Fruit fly (Drosophila melanogaster) whole organism: ENCODE data around the gene PhKgamma.

Experiments
- CG8478 ChIP-seq: fragments of >200 bp; optimal IDR thresholded peaks from 2 replicates; lab custom pipeline; 2018; ENCODE audit warnings: inconsistent platforms
- Dll ChIP-seq: fragments of >200 bp; optimal IDR thresholded peaks from 2 replicates; lab custom pipeline; 2017
- EcR ChIP-seq, 2 experiments: fragments of >200 bp; optimal IDR thresholded peaks; 2 replicates each; lab custom pipeline; 2017; ENCODE audit warnings: missing biosample characterization in 2 of 2, missing genetic modification characterization in 2 of 2, missing genetic modification reagents in 2 of 2
- pan ChIP-seq: fragments of >200 bp; optimal IDR thresholded peaks from 2 replicates; lab custom pipeline; 2017
- psq ChIP-seq: fragments of >200 bp; optimal IDR thresholded peaks from 2 replicates; lab custom pipeline; 2017
- usp ChIP-seq: fragments of >200 bp; optimal IDR thresholded peaks from 2 replicates; lab custom pipeline; 2017; ENCODE audit warnings: missing biosample characterization, missing genetic modification characterization, mixed read lengths

PhKgamma gene

dm6 chrX:11694959-11695882 lies at the start of gene PhKgamma:
PhKgamma (plus strand) TSS chrX:11695137.
- no peak for TF ChIP-seq Dll

dm6 chrX:11651420-11651819 lies 43.5 kb upstream of the PhKgamma start:
- TF ChIP-seq usp (no peak), CG8478 (lab: Kevin White, UChicago) (no peak), Dll (no peak)

- TF ChIP-seq CG8478 (lab: Kevin White, UChicago) (no peak), EcR (GFP tag; optimal IDR thresholded peaks at IDR 0.05; lab: Kevin White, UChicago) (no peak), Dll (no peak), pan (lab: Kevin White, UChicago) (no peak), usp (no peak), psq (no peak)
These were observed 41.9 kb upstream of the PhKgamma start for dm6 chrX:11652991-11653390.

DNA sequence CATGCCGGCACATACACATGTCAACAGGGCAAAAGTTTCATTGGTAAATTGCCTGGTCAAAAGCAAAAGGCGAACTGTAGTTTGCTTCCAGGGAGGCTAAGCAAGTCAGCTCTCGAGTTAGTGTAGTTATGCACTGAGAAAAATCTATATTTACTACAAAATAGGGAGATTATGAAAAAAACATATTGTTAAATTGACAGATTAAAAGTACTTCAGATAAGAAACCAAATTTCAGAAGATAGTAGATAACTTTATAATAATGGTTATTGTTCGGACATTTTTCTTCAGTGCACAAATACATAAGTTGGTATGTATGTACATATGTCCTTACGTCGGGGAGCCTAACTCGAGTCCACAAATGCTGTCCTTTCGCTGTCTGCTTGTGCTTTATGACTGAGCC lies 37.8 kb upstream of the PhKgamma start:
- TF ChIP-seq usp, result no peak
- TF ChIP-seq CG8478 (lab: Kevin White, UChicago), result no peak
- no peak for TF ChIP-seq psq
- TF ChIP-seq Dll, result no peak
- TF ChIP-seq EcR (GFP tag; optimal IDR thresholded peaks at IDR 0.05; lab: Kevin White, UChicago), result no peak
- no peak for TF ChIP-seq pan (lab: Kevin White, UChicago)

dm6 chrX:11658181-11658842 lies 36.6 kb upstream of the PhKgamma start:
- TF ChIP-seq CG8478 (lab: Kevin White, UChicago) (no peak), Dll (no peak)

- TF ChIP-seq psq (no peak), EcR (GFP tag; optimal IDR thresholded peaks at IDR 0.05; lab: Kevin White, UChicago) (no peak), pan (lab: Kevin White, UChicago) (no peak), CG8478 (lab: Kevin White, UChicago) (no peak), Dll (no peak), usp (no peak)
These were observed 35.9 kb upstream of the PhKgamma start for dm6 chrX:11659080-11659479.

dm6 chrX:11659634-11660033 lies 35.3 kb upstream of the PhKgamma start:
- TF ChIP-seq EcR (GFP tag; optimal IDR thresholded peaks at IDR 0.05; lab: Kevin White, UChicago) (no peak), psq (no peak), pan (lab: Kevin White, UChicago) (no peak), usp (no peak), Dll (no peak), CG8478 (lab: Kevin White, UChicago) (no peak)

DNA sequence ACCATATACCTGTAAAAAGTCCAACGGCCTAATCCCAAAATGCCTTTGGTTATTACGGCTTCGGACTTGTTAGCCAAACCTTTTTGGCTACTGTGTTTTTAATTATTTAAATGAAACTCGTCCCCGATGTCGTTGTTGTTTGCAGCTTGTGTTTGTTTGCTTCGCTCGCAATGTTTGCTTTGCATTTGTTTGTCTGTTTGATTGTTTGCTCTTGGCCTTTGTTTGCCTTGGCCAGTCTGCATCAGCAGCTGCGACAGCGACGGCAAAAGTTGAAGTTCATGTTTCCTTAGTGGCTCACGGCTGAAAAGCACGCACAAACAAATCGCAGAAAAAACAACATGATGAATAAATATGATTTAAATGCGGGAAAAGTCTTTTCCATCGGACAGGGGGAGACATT lies 34.5 kb upstream of the PhKgamma start:
- TF ChIP-seq Dll, result no peak
- no peak for TF ChIP-seq usp
- no peak for TF ChIP-seq EcR (GFP tag; optimal IDR thresholded peaks at IDR 0.05; lab: Kevin White, UChicago)
- no peak for TF ChIP-seq pan (lab: Kevin White, UChicago)
- TF ChIP-seq psq, result no peak

DNA sequence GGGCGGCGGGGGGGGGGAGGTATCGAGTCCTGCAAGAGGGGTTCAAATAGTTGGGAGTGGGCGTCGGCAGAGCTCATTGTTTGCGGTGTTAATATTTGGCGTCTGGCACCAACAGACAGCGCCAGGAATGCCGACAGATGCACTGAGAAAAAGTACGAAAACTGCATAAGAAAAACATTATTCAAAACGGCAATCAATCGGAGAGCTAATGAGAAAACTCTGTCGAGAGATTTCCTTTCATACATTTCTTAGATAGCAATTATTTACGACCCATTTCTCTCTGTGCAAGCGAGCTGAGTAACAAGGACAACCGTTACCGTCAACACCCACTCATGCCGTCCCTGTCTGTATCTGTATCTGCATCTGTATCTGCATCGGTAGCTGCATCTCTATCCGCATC lies 30.9 kb upstream of the PhKgamma start:
- TF ChIP-seq psq (no peak), CG8478 (lab: Kevin White, UChicago) (no peak), pan (lab: Kevin White, UChicago) (no peak), Dll (no peak), usp (no peak), EcR (GFP tag; optimal IDR thresholded peaks at IDR 0.05; lab: Kevin White, UChicago) (no peak)

dm6 chrX:11678539-11679040 lies 16.3 kb upstream of the PhKgamma start, which contains the start of the genes Vlet and bif:
Vlet (minus strand) TSS chrX:11678589.
bif (plus strand) TSS chrX:11678970.
- TF ChIP-seq psq, result no peak
- TF ChIP-seq CG8478 (lab: Kevin White, UChicago), result no peak
- TF ChIP-seq EcR (GFP tag; optimal IDR thresholded peaks at IDR 0.05; lab: Kevin White, UChicago), result no peak
- TF ChIP-seq Dll, result no peak
- no peak for TF ChIP-seq pan (lab: Kevin White, UChicago)

dm6 chrX:11679461-11679860 lies 15.5 kb upstream of the PhKgamma start:
- no peak for TF ChIP-seq Dll
- TF ChIP-seq EcR (GFP tag; optimal IDR thresholded peaks at IDR 0.05; lab: Kevin White, UChicago), result no peak
- TF ChIP-seq CG8478 (lab: Kevin White, UChicago), result no peak
- no peak for TF ChIP-seq pan (lab: Kevin White, UChicago)
- no peak for TF ChIP-seq psq
- TF ChIP-seq usp, result no peak

dm6 chrX:11680405-11680804 lies 14.5 kb upstream of the PhKgamma start:
- TF ChIP-seq EcR (GFP tag; optimal IDR thresholded peaks at IDR 0.05; lab: Kevin White, UChicago), result no peak
- TF ChIP-seq CG8478 (lab: Kevin White, UChicago), result no peak
- no peak for TF ChIP-seq pan (lab: Kevin White, UChicago)
- no peak for TF ChIP-seq usp
- TF ChIP-seq Dll, result no peak
- no peak for TF ChIP-seq psq
